Fruit fly (Drosophila melanogaster) whole organism, embryonic: Measurements from ENCODE around the gene mRpS35.
A peak's percentile ranks its signal among the peaks of the same experiment; 100 is the strongest.

Experiments used
- Atf3 ChIP-seq: fragments of 200-800 bp; sonication (Bioruptor generic); optimal IDR thresholded peaks from 3 replicates; lab custom pipeline; 2016; ENCODE audit warnings: missing biosample characterization, missing genetic modification characterization
- CG10267 ChIP-seq: fragments of 200-800 bp; sonication (Bioruptor generic); optimal IDR thresholded peaks from 2 replicates; lab custom pipeline; 2018; ENCODE audit warnings: missing biosample characterization, mild to moderate bottlenecking, missing genetic modification characterization, moderate library complexity
- CG10321 ChIP-seq: fragments of 200-800 bp; sonication (Bioruptor generic); IDR thresholded peaks from 2 replicates; pipeline ENCODE4 v1.3.6; 2022; ENCODE audit warnings: missing biosample characterization, missing genetic modification characterization
- CG10462 ChIP-seq: fragments of 200-800 bp; sonication (Bioruptor generic); optimal IDR thresholded peaks from 2 replicates; lab custom pipeline; 2016; ENCODE audit warnings: missing biosample characterization, missing genetic modification characterization
- CG11504 ChIP-seq: fragments of 200-800 bp; sonication (Bioruptor generic); optimal IDR thresholded peaks from 3 replicates; lab custom pipeline; 2019; ENCODE audit warnings: missing biosample characterization, mild to moderate bottlenecking, missing genetic modification characterization, moderate library complexity
- CG14050 ChIP-seq: fragments of 200-800 bp; sonication (Bioruptor generic); IDR thresholded peaks from 3 replicates; pipeline ENCODE4 v1.3.6; 2022; ENCODE audit warnings: missing biosample characterization, missing genetic modification characterization
- CG14710 ChIP-seq: fragments of 200-800 bp; sonication (Bioruptor generic); optimal IDR thresholded peaks from 3 replicates; lab custom pipeline; 2019; ENCODE audit warnings: missing biosample characterization, mild to moderate bottlenecking, missing genetic modification characterization, moderate library complexity
- CG17568 ChIP-seq: fragments of 200-800 bp; sonication (Bioruptor generic); optimal IDR thresholded peaks from 2 replicates; lab custom pipeline; 2018; ENCODE audit warnings: missing biosample characterization, mild to moderate bottlenecking, missing genetic modification characterization, moderate library complexity
- CG18764 ChIP-seq: fragments of 200-800 bp; sonication (Bioruptor generic); optimal IDR thresholded peaks from 3 replicates; lab custom pipeline; 2016; ENCODE audit warnings: missing biosample characterization, missing genetic modification characterization
- CG2116 ChIP-seq: fragments of 200-800 bp; sonication (Bioruptor generic); optimal IDR thresholded peaks from 3 replicates; lab custom pipeline; 2018; ENCODE audit warnings: missing biosample characterization, mild to moderate bottlenecking, missing genetic modification characterization
- CG30431 ChIP-seq: fragments of 200-800 bp; sonication (Bioruptor generic); optimal IDR thresholded peaks from 2 replicates; lab custom pipeline; 2017; ENCODE audit warnings: missing biosample characterization, missing genetic modification characterization
- CG32772 ChIP-seq: fragments of 200-800 bp; sonication (Bioruptor generic); IDR thresholded peaks from 2 replicates; pipeline ENCODE4 v1.3.6; 2022; ENCODE audit warnings: missing biosample characterization, missing genetic modification characterization
- CG4328 ChIP-seq: fragments of 200-800 bp; sonication (Bioruptor generic); optimal IDR thresholded peaks from 3 replicates; lab custom pipeline; 2017; ENCODE audit warnings: missing biosample characterization, missing genetic modification reagents, missing genetic modification characterization
- CG4360 ChIP-seq: fragments of 200-800 bp; sonication (Bioruptor generic); IDR thresholded peaks from 2 replicates; pipeline ENCODE4 v1.3.6; 2022; ENCODE audit warnings: missing biosample characterization, missing genetic modification characterization
- CG43689 ChIP-seq: fragments of 200-800 bp; sonication (Bioruptor generic); IDR thresholded peaks from 2 replicates; pipeline ENCODE4 v1.3.6; 2022; ENCODE audit warnings: missing biosample characterization, missing genetic modification characterization
- CG6272 ChIP-seq: fragments of 200-800 bp; sonication (Bioruptor generic); IDR thresholded peaks from 2 replicates; pipeline ENCODE4 v1.3.6; 2022; ENCODE audit warnings: missing biosample characterization, missing genetic modification characterization
- CG6683 ChIP-seq: fragments of 200-800 bp; sonication (Bioruptor generic); optimal IDR thresholded peaks from 2 replicates; lab custom pipeline; 2017; ENCODE audit warnings: missing biosample characterization, mild to moderate bottlenecking, missing genetic modification characterization, missing genetic modification reagents
- CG8388 ChIP-seq: fragments of 200-800 bp; sonication (Bioruptor generic); optimal IDR thresholded peaks from 2 replicates; lab custom pipeline; 2019; ENCODE audit warnings: missing biosample characterization, mild to moderate bottlenecking, missing genetic modification characterization, moderate library complexity
- CG8765 ChIP-seq: fragments of 200-800 bp; sonication (Bioruptor generic); IDR thresholded peaks from 2 replicates; pipeline ENCODE4 v1.3.6; 2022; ENCODE audit warnings: missing biosample characterization, missing genetic modification characterization
- CG9215 ChIP-seq: fragments of 200-800 bp; sonication (Bioruptor generic); IDR thresholded peaks from 2 replicates; pipeline ENCODE4 v1.3.6; 2022; ENCODE audit warnings: missing biosample characterization, missing genetic modification characterization
- Doc3 ChIP-seq: fragments of 200-800 bp; sonication (Bioruptor generic); IDR thresholded peaks from 3 replicates; pipeline ENCODE4 v1.3.6; 2022; ENCODE audit warnings: missing biosample characterization, missing genetic modification characterization; ENCODE audit not compliant: partially characterized antibody
- Fer3 ChIP-seq: fragments of 200-800 bp; sonication (Bioruptor generic); optimal IDR thresholded peaks from 2 replicates; lab custom pipeline; 2018; ENCODE audit warnings: missing biosample characterization, mild to moderate bottlenecking, missing genetic modification characterization, moderate library complexity
- HLH4C ChIP-seq: fragments of 200-800 bp; sonication (Bioruptor generic); IDR thresholded peaks from 3 replicates; pipeline ENCODE4 v1.3.6; 2022; ENCODE audit warnings: missing biosample characterization, missing genetic modification characterization; ENCODE audit not compliant: partially characterized antibody
- Jarid2 ChIP-seq: fragments of 200-800 bp; sonication (Bioruptor generic); optimal IDR thresholded peaks from 3 replicates; lab custom pipeline; 2017; ENCODE audit warnings: mild to moderate bottlenecking, missing biosample characterization, missing genetic modification reagents, missing genetic modification characterization
- Lim3 ChIP-seq: fragments of 200-800 bp; sonication (Bioruptor generic); IDR thresholded peaks from 2 replicates; pipeline ENCODE4 v1.3.6; 2022; ENCODE audit warnings: missing biosample characterization, missing genetic modification characterization
- Neu2 ChIP-seq: fragments of 200-800 bp; sonication (Bioruptor generic); optimal IDR thresholded peaks from 3 replicates; lab custom pipeline; 2016; ENCODE audit warnings: missing biosample characterization, missing genetic modification characterization, borderline replicate concordance
- Sox100B ChIP-seq: fragments of 200-800 bp; sonication (Bioruptor generic); optimal IDR thresholded peaks from 3 replicates; lab custom pipeline; 2018; ENCODE audit warnings: missing biosample characterization, mild to moderate bottlenecking, missing genetic modification characterization
- ash1 ChIP-seq: fragments of 200-800 bp; sonication (Bioruptor generic); optimal IDR thresholded peaks from 2 replicates; lab custom pipeline; 2018; ENCODE audit warnings: missing biosample characterization, mild to moderate bottlenecking, missing genetic modification characterization
- bbx ChIP-seq: fragments of 200-800 bp; sonication (Bioruptor generic); IDR thresholded peaks from 2 replicates; pipeline ENCODE4 v1.3.6; 2022; ENCODE audit warnings: missing biosample characterization, missing genetic modification characterization; ENCODE audit not compliant: partially characterized antibody
- bigmax ChIP-seq: fragments of 200-800 bp; sonication (Bioruptor generic); optimal IDR thresholded peaks from 2 replicates; lab custom pipeline; 2018; ENCODE audit warnings: missing biosample characterization, mild to moderate bottlenecking, missing genetic modification characterization
- btn ChIP-seq: fragments of 200-800 bp; sonication (Bioruptor generic); optimal IDR thresholded peaks from 2 replicates; lab custom pipeline; 2016; ENCODE audit warnings: missing biosample characterization, missing genetic modification characterization
- cas ChIP-seq: fragments of 200-800 bp; sonication (Bioruptor generic); IDR thresholded peaks from 2 replicates; pipeline ENCODE4 v1.3.6; 2022; ENCODE audit warnings: missing biosample characterization, missing genetic modification characterization
- crol ChIP-seq: fragments of 200-800 bp; sonication (Bioruptor generic); IDR thresholded peaks from 2 replicates; pipeline ENCODE4 v1.3.6; 2022; ENCODE audit warnings: missing biosample characterization, missing genetic modification characterization
- crp ChIP-seq, 2 experiments: fragments of 200-800 bp; sonication (Bioruptor generic); optimal IDR thresholded peaks; 2 replicates in 1 of 2; 3 replicates in 1 of 2; lab custom pipeline; 2017; ENCODE audit warnings: missing biosample characterization in 2 of 2, missing genetic modification characterization in 2 of 2, mild to moderate bottlenecking in 1 of 2, moderate library complexity in 1 of 2
- dmrt11E ChIP-seq: fragments of 200-800 bp; sonication (Bioruptor generic); optimal IDR thresholded peaks from 3 replicates; lab custom pipeline; 2018; ENCODE audit warnings: missing biosample characterization, mild to moderate bottlenecking, missing genetic modification characterization, moderate library complexity
- dmrt99B ChIP-seq: fragments of 200-800 bp; sonication (Bioruptor generic); optimal IDR thresholded peaks from 2 replicates; lab custom pipeline; 2018; ENCODE audit warnings: missing biosample characterization, mild to moderate bottlenecking, missing genetic modification characterization, moderate library complexity
- emc ChIP-seq: fragments of 200-800 bp; sonication (Bioruptor generic); optimal IDR thresholded peaks from 2 replicates; lab custom pipeline; 2016; ENCODE audit warnings: missing biosample characterization, missing genetic modification characterization
- h ChIP-seq: fragments of >200 bp; optimal IDR thresholded peaks from 2 replicates; lab custom pipeline; 2017
- knrl ChIP-seq: fragments of 200-800 bp; sonication (Bioruptor generic); IDR thresholded peaks from 3 replicates; pipeline ENCODE4 v1.3.6; 2022; ENCODE audit warnings: missing biosample characterization, missing genetic modification characterization; ENCODE audit not compliant: partially characterized antibody
- oc ChIP-seq: fragments of 200-800 bp; sonication (Bioruptor generic); optimal IDR thresholded peaks from 2 replicates; lab custom pipeline; 2018; ENCODE audit warnings: missing biosample characterization, mild to moderate bottlenecking, missing genetic modification characterization, moderate library complexity
- prd ChIP-seq, 3 experiments: fragments of >200 bp in 2 of 3; fragments of 200-800 bp in 1 of 3; sonication (Bioruptor generic) in 1 of 3; optimal IDR thresholded peaks in 2 of 3; IDR thresholded peaks in 1 of 3; 2 replicates in 2 of 3; 3 replicates in 1 of 3; pipeline versions ENCODE4 v1.3.6 to Lab custom; 2017 to 2022; ENCODE audit warnings: missing biosample characterization in 1 of 3, missing genetic modification characterization in 1 of 3
- psq ChIP-seq: fragments of 200-800 bp; sonication (Bioruptor generic); optimal IDR thresholded peaks from 2 replicates; lab custom pipeline; 2017; ENCODE audit warnings: missing biosample characterization, missing genetic modification characterization
- rib ChIP-seq: fragments of 200-800 bp; sonication (Bioruptor generic); IDR thresholded peaks from 2 replicates; pipeline ENCODE4 v1.3.6; 2022; ENCODE audit warnings: missing biosample characterization, missing genetic modification characterization
- run ChIP-seq: fragments of 200-800 bp; sonication (Bioruptor generic); optimal IDR thresholded peaks from 3 replicates; lab custom pipeline; 2018; ENCODE audit warnings: missing biosample characterization, mild to moderate bottlenecking, missing genetic modification characterization
- sc ChIP-seq, 3 experiments: fragments of >200 bp in 2 of 3; fragments of 200-800 bp in 1 of 3; sonication (Bioruptor generic) in 1 of 3; optimal IDR thresholded peaks; 2 replicates in 2 of 3; 3 replicates in 1 of 3; lab custom pipeline; 2017; ENCODE audit warnings: mild to moderate bottlenecking in 1 of 3, missing biosample characterization in 1 of 3, missing genetic modification characterization in 1 of 3, missing genetic modification reagents in 1 of 3
- sd ChIP-seq: fragments of 200-800 bp; sonication (Bioruptor generic); optimal IDR thresholded peaks from 3 replicates; lab custom pipeline; 2018; ENCODE audit warnings: missing biosample characterization, mild to moderate bottlenecking, missing genetic modification characterization, moderate library complexity
- slp2 ChIP-seq: fragments of 200-800 bp; sonication (Bioruptor generic); optimal IDR thresholded peaks from 2 replicates; lab custom pipeline; 2016; ENCODE audit warnings: missing biosample characterization, missing genetic modification characterization
- so ChIP-seq: fragments of 200-800 bp; sonication (Bioruptor generic); IDR thresholded peaks from 3 replicates; pipeline ENCODE4 v1.3.6; 2022; ENCODE audit warnings: missing biosample characterization, missing genetic modification characterization
- ssp ChIP-seq: fragments of 200-800 bp; sonication (Bioruptor generic); IDR thresholded peaks from 2 replicates; pipeline ENCODE4 v1.3.6; 2022; ENCODE audit warnings: missing biosample characterization, missing genetic modification characterization
- vfl ChIP-seq: fragments of 200-800 bp; sonication (Bioruptor generic); optimal IDR thresholded peaks from 2 replicates; lab custom pipeline; 2016; ENCODE audit warnings: missing biosample characterization, missing genetic modification characterization

Gene mRpS35

DNA sequence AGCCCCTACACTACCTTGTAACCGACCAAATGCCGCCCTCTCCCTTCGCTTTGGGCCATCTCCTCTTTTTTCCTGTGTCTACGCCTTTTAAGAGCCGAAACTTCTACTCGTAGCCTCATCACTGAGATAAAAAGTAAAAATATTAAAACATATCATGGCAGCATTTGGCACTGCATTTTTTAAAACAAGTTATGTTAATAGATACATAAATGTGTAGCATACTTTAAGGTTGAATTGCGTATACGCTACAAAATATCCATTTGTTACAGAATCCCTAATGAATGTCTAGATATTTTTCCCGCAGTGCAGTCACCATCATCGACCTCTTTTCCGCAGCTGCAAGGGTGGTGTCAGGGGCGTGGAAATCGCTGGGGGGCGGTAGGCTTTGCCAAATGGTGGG is 42.3 kb downstream of the mRpS35 start (continued):
- no peak for TF ChIP-seq CG10267 (tag; lab: Kevin White, UChicago)
- no peak for TF ChIP-seq bigmax (GFP tag; lab: Kevin White, UChicago)
- no peak for TF ChIP-seq CG10462 (GFP tag; lab: Kevin White, UChicago)
- no peak for TF ChIP-seq Atf3
- peak; percentile 16 for TF ChIP-seq dmrt99B (tag; lab: Kevin White, UChicago)
- TF ChIP-seq h (lab: Kevin White, UChicago) = no peak
- no peak for TF ChIP-seq btn (GFP tag; lab: Kevin White, UChicago)
- no peak for TF ChIP-seq sd (tag; lab: Kevin White, UChicago)
- TF ChIP-seq vfl (GFP tag; lab: Kevin White, UChicago) = no peak
- no peak for TF ChIP-seq CG8765
- TF ChIP-seq dmrt11E (tag; lab: Kevin White, UChicago) = no peak
- no peak for TF ChIP-seq rib (GFP tag; lab: Robert Waterston, UW)
- TF ChIP-seq ash1 = no peak
- no peak for TF ChIP-seq Neu2 (GFP tag; lab: Kevin White, UChicago)
- no peak for TF ChIP-seq sc (optimal IDR thresholded peaks at IDR 0.05; lab: Kevin White, UChicago)
- TF ChIP-seq sc (GFP tag; optimal IDR thresholded peaks at IDR 0.05; lab: Kevin White, UChicago) = no peak
- TF ChIP-seq cas (GFP tag; lab: Robert Waterston, UW) = no peak
- TF ChIP-seq CG43689 (GFP tag; lab: Robert Waterston, UW) = no peak
- TF ChIP-seq bbx (GFP tag; lab: Robert Waterston, UW) = no peak
- TF ChIP-seq psq = no peak
- TF ChIP-seq CG6272 (GFP tag; lab: Robert Waterston, UW) = peak; percentile 70; the same call in 1 of the 2 replicates
- TF ChIP-seq CG17568 (GFP tag; lab: Kevin White, UChicago) = no peak
- TF ChIP-seq Sox100B (GFP tag; lab: Kevin White, UChicago) = no peak
- no peak for TF ChIP-seq Lim3 (GFP tag; lab: Robert Waterston, UW)
- peak; percentile 62 for TF ChIP-seq CG11504 (tag; lab: Kevin White, UChicago)
- 0 out of 2 replicates have a peak, but pooled peaks have one; percentile 52 for TF ChIP-seq crol
- TF ChIP-seq CG18764 (GFP tag; lab: Kevin White, UChicago) = no peak
- TF ChIP-seq slp2 (GFP tag; lab: Kevin White, UChicago) = no peak
- peak; percentile 35 for TF ChIP-seq CG8388 (GFP tag; lab: Kevin White, UChicago)
- no peak for TF ChIP-seq CG30431 (GFP tag; lab: Kevin White, UChicago)
- no peak for TF ChIP-seq Jarid2
- no peak for TF ChIP-seq emc
- TF ChIP-seq CG6683 (GFP tag; lab: Kevin White, UChicago) = peak; percentile 16
- TF ChIP-seq crp (GFP tag; optimal IDR thresholded peaks at IDR 0.05; lab: Kevin White, UChicago) = no peak
- no peak for TF ChIP-seq CG10321
- TF ChIP-seq ssp (GFP tag; lab: Robert Waterston, UW) = no peak
- TF ChIP-seq knrl (GFP tag; lab: Robert Waterston, UW) = no peak
- peak; percentile 56; the same call in 1 of the 2 replicates for TF ChIP-seq CG32772 (GFP tag; lab: Robert Waterston, UW)
- no peak for TF ChIP-seq run
- peak; percentile 30 for TF ChIP-seq Fer3 (tag; lab: Kevin White, UChicago)
- TF ChIP-seq CG14710 = no peak
- TF ChIP-seq CG14050 (GFP tag; lab: Robert Waterston, UW) = no peak
- no peak for TF ChIP-seq so (GFP tag; lab: Robert Waterston, UW)
- no peak for TF ChIP-seq CG2116 (GFP tag; lab: Kevin White, UChicago)
- TF ChIP-seq HLH4C (GFP tag; lab: Robert Waterston, UW) = no peak
- no peak for TF ChIP-seq CG4328 (GFP tag; lab: Kevin White, UChicago)
- no peak for TF ChIP-seq CG9215
- no peak for TF ChIP-seq CG4360
- TF ChIP-seq Doc3 (GFP tag; lab: Robert Waterston, UW) = no peak
- no peak for TF ChIP-seq prd (optimal IDR thresholded peaks at IDR 0.05; lab: Kevin White, UChicago)
- peak; percentile 64; the same call in 2 of the 3 replicates for TF ChIP-seq prd (GFP tag; IDR thresholded peaks at IDR 0.05; lab: Robert Waterston, UW)
- TF ChIP-seq oc (tag; lab: Kevin White, UChicago) = no peak
